Fruit fly (Drosophila melanogaster) Kc167 (cell line): ENCODE data around the gene Gal.

Experiments used
- Myc ChIP-seq: fragments of >200 bp; optimal IDR thresholded peaks from 2 replicates; lab custom pipeline; 2017; ENCODE audit warnings: missing external identifiers
- h ChIP-seq: fragments of >200 bp; optimal IDR thresholded peaks from 3 replicates; lab custom pipeline; 2018; ENCODE audit warnings: missing external identifiers
- insv ChIP-seq: fragments of >200 bp; optimal IDR thresholded peaks from 3 replicates; lab custom pipeline; 2018; ENCODE audit warnings: missing external identifiers
- psq ChIP-seq: fragments of >200 bp; optimal IDR thresholded peaks from 2 replicates; lab custom pipeline; 2017; ENCODE audit warnings: missing external identifiers
- ttk ChIP-seq: sonication (Bioruptor generic); optimal IDR thresholded peaks from 2 replicates; lab custom pipeline; 2017; ENCODE audit warnings: missing external identifiers

dm6 chr2L:5999247-5999646 is 7.4 kb downstream of the Gal start, which contains the start of gene Kdm5:
- TF ChIP-seq psq (lab: Kevin White, UChicago) (no peak), h (no peak), ttk (lab: Kevin White, UChicago) (no peak), insv (lab: Kevin White, UChicago) (no peak), Myc (lab: Kevin White, UChicago) (no peak)
